Fruit fly (Drosophila melanogaster): ENCODE measurements around the gene wtrw.

DNA sequence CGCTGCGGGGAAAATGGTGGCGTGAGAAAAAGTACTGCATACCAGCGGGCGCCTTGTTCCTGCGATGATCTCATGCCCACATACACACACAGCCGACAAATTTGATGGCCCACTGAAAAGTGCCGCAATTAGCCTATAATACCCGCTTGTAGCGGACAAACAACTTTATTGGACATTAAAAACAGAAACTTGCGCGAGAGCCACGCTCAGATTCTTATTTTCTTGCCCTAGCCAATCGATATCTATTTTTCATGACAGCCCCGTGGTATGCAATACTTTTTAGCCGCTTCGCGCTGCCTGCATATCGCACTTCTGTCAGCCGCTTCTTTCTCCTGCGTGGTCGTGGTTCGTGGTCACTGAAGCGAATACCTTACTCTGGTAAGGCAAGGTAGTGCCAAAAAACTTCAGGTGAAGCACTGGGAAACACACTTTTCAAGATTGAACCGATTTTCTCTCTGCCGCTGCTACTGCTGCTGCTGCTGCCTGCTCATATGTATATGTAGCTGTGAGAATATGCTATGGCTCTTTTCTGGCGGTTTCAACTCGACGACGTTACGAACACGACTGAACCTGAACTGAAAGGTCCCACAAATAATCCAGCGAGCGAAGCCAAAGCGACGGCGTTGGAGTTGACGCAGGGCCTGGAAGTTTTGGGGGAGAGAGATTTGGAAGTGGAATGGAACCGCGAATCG lies 4.8 kb upstream of the wtrw start, which contains the start of gene CG17816:
- TF ChIP-seq Hr39 (GFP tag; optimal IDR thresholded peaks at IDR 0.05) (no peak), OdsH (GFP tag; optimal IDR thresholded peaks at IDR 0.05) (no peak), Gug (GFP tag; IDR thresholded peaks at IDR 0.05) (no peak), CG11294 (GFP tag; IDR thresholded peaks at IDR 0.05) (no peak), CG8119 (GFP tag; IDR thresholded peaks at IDR 0.05) (no peak), CG1621 (tag; optimal IDR thresholded peaks at IDR 0.05) (no peak), CG32006 (GFP tag; optimal IDR thresholded peaks at IDR 0.05) (no peak), CG6276 (GFP tag; optimal IDR thresholded peaks at IDR 0.05) (no peak), CG4318 (GFP tag; optimal IDR thresholded peaks at IDR 0.05) (no peak), lz (GFP tag; optimal IDR thresholded peaks at IDR 0.05) (no peak), CG10631 (GFP tag; optimal IDR thresholded peaks at IDR 0.05) (no peak), ss (GFP tag; optimal IDR thresholded peaks at IDR 0.05) (peak in 1 of 2 experiments; percentile 2), achi (GFP tag; optimal IDR thresholded peaks at IDR 0.05) (no peak)
